Fruit fly (Drosophila melanogaster) whole organism, embryonic: ENCODE measurements around the gene Vps39.

Experiments
- Asciz ChIP-seq: fragments of 200-800 bp; sonication (Bioruptor generic); optimal IDR thresholded peaks from 2 replicates; lab custom pipeline; 2017; ENCODE audit warnings: missing biosample characterization, mild to moderate bottlenecking, missing genetic modification characterization, missing genetic modification reagents
- Blimp-1 ChIP-seq: fragments of 200-800 bp; sonication (Bioruptor generic); optimal IDR thresholded peaks from 3 replicates; lab custom pipeline; 2018; ENCODE audit warnings: missing biosample characterization, missing genetic modification characterization, mild to moderate bottlenecking, moderate library complexity, missing genetic modification reagents
- CG10267 ChIP-seq: fragments of 200-800 bp; sonication (Bioruptor generic); optimal IDR thresholded peaks from 2 replicates; lab custom pipeline; 2018; ENCODE audit warnings: missing biosample characterization, mild to moderate bottlenecking, missing genetic modification characterization, moderate library complexity
- CG16813 ChIP-seq: fragments of 200-800 bp; sonication (Bioruptor generic); IDR thresholded peaks from 3 replicates; pipeline ENCODE4 v1.3.6; 2022; ENCODE audit warnings: missing biosample characterization, missing genetic modification characterization; ENCODE audit not compliant: partially characterized antibody
- CG17328 ChIP-seq: fragments of 200-800 bp; sonication (Bioruptor generic); IDR thresholded peaks from 2 replicates; pipeline ENCODE4 v1.3.6; 2022; ENCODE audit warnings: missing biosample characterization, missing genetic modification characterization
- CG2120 ChIP-seq: fragments of 200-800 bp; sonication (Bioruptor generic); optimal IDR thresholded peaks from 3 replicates; lab custom pipeline; 2016; ENCODE audit warnings: missing biosample characterization, missing genetic modification characterization
- CG2199 ChIP-seq: fragments of 200-800 bp; sonication (Bioruptor generic); IDR thresholded peaks from 3 replicates; pipeline ENCODE4 v1.3.6; 2022; ENCODE audit warnings: missing biosample characterization, missing genetic modification characterization
- CG31365 ChIP-seq: fragments of 200-800 bp; sonication (Bioruptor generic); optimal IDR thresholded peaks from 2 replicates; lab custom pipeline; 2018; ENCODE audit warnings: missing biosample characterization, mild to moderate bottlenecking, missing genetic modification characterization
- CG34376 ChIP-seq: fragments of 200-800 bp; sonication (Bioruptor generic); optimal IDR thresholded peaks from 2 replicates; lab custom pipeline; 2018; ENCODE audit warnings: missing biosample characterization, mild to moderate bottlenecking, missing genetic modification characterization
- CG42726 ChIP-seq: fragments of 200-800 bp; sonication (Bioruptor generic); IDR thresholded peaks from 2 replicates; pipeline ENCODE4 v1.3.6; 2022; ENCODE audit warnings: missing biosample characterization, missing genetic modification characterization; ENCODE audit not compliant: partially characterized antibody
- CG43689 ChIP-seq: fragments of 200-800 bp; sonication (Bioruptor generic); IDR thresholded peaks from 2 replicates; pipeline ENCODE4 v1.3.6; 2022; ENCODE audit warnings: missing biosample characterization, missing genetic modification characterization
- CG4404 ChIP-seq: fragments of 200-800 bp; sonication (Bioruptor generic); IDR thresholded peaks from 2 replicates; pipeline ENCODE4 v1.3.6; 2022; ENCODE audit warnings: missing biosample characterization, missing genetic modification characterization
- CG5180 ChIP-seq: fragments of 200-800 bp; sonication (Bioruptor generic); optimal IDR thresholded peaks from 3 replicates; lab custom pipeline; 2017; ENCODE audit warnings: missing biosample characterization, missing genetic modification characterization, mild to moderate bottlenecking, moderate library complexity, missing genetic modification reagents
- CG8359 ChIP-seq: fragments of 200-800 bp; sonication (Bioruptor generic); optimal IDR thresholded peaks from 2 replicates; lab custom pipeline; 2017; ENCODE audit warnings: missing biosample characterization, mild to moderate bottlenecking, missing genetic modification characterization, borderline replicate concordance
- CG8478 ChIP-seq: fragments of >200 bp; optimal IDR thresholded peaks from 2 replicates; lab custom pipeline; 2018
- D19B ChIP-seq: fragments of 200-800 bp; sonication (Bioruptor generic); optimal IDR thresholded peaks from 2 replicates; lab custom pipeline; 2017; ENCODE audit warnings: missing biosample characterization, mild to moderate bottlenecking, missing genetic modification characterization
- Dip3 ChIP-seq: fragments of 200-800 bp; sonication (Bioruptor generic); optimal IDR thresholded peaks from 3 replicates; lab custom pipeline; 2016; ENCODE audit warnings: missing biosample characterization, missing genetic modification characterization
- Drgx ChIP-seq: fragments of 200-800 bp; sonication (Bioruptor generic); IDR thresholded peaks from 2 replicates; pipeline ENCODE4 v1.3.6; 2022; ENCODE audit warnings: missing biosample characterization, missing genetic modification characterization
- Ets65A ChIP-seq: fragments of 200-800 bp; sonication (Bioruptor generic); peaks from one replicate; lab custom pipeline; 2016; ENCODE audit warnings: missing biosample characterization, missing genetic modification characterization
- Hr51 ChIP-seq, 2 experiments: fragments of 200-800 bp; sonication (Bioruptor generic); optimal IDR thresholded peaks; 2 replicates in 1 of 2; 3 replicates in 1 of 2; lab custom pipeline; 2016 to 2018; ENCODE audit warnings: missing biosample characterization in 2 of 2, missing genetic modification characterization in 2 of 2, mild to moderate bottlenecking in 1 of 2, moderate library complexity in 1 of 2
- Med ChIP-seq: fragments of 200-800 bp; sonication (Bioruptor generic); peaks from one replicate; lab custom pipeline; 2016; ENCODE audit warnings: missing biosample characterization, missing genetic modification characterization, mild to moderate bottlenecking, inconsistent platforms, moderate library complexity
- Tbp ChIP-seq: fragments of >200 bp; optimal IDR thresholded peaks from 2 replicates; lab custom pipeline; 2018; ENCODE audit warnings: missing biosample characterization, missing genetic modification characterization
- exex ChIP-seq: fragments of 200-800 bp; sonication (Bioruptor generic); optimal IDR thresholded peaks from 4 replicates; lab custom pipeline; 2018; ENCODE audit warnings: missing biosample characterization, mild to moderate bottlenecking, missing genetic modification characterization, moderate library complexity
- grn ChIP-seq: fragments of 200-800 bp; sonication (Bioruptor generic); optimal IDR thresholded peaks from 3 replicates; lab custom pipeline; 2017; ENCODE audit warnings: missing biosample characterization, missing genetic modification characterization
- inv ChIP-seq: fragments of 200-800 bp; sonication (Bioruptor generic); IDR thresholded peaks from 2 replicates; pipeline ENCODE4 v1.3.6; 2022; ENCODE audit warnings: missing biosample characterization, missing genetic modification characterization; ENCODE audit not compliant: partially characterized antibody
- nerfin-2 ChIP-seq: fragments of 200-800 bp; sonication (Bioruptor generic); IDR thresholded peaks from 2 replicates; pipeline ENCODE4 v1.3.6; 2022; ENCODE audit warnings: missing biosample characterization, missing genetic modification characterization; ENCODE audit not compliant: partially characterized antibody
- nom ChIP-seq: fragments of 200-800 bp; sonication (Bioruptor generic); optimal IDR thresholded peaks from 2 replicates; lab custom pipeline; 2017; ENCODE audit warnings: missing biosample characterization, missing genetic modification characterization, mild to moderate bottlenecking, moderate library complexity, missing genetic modification reagents
- pho ChIP-seq: fragments of 200-800 bp; sonication (Bioruptor generic); optimal IDR thresholded peaks from 2 replicates; lab custom pipeline; 2016; ENCODE audit warnings: missing biosample characterization, missing genetic modification characterization
- pros ChIP-seq: fragments of 200-800 bp; sonication (Bioruptor generic); optimal IDR thresholded peaks from 3 replicates; lab custom pipeline; 2019; ENCODE audit warnings: missing biosample characterization, mild to moderate bottlenecking, missing genetic modification characterization, moderate library complexity
- sd ChIP-seq: fragments of 200-800 bp; sonication (Bioruptor generic); optimal IDR thresholded peaks from 3 replicates; lab custom pipeline; 2018; ENCODE audit warnings: missing biosample characterization, mild to moderate bottlenecking, missing genetic modification characterization, moderate library complexity
- sqz ChIP-seq: fragments of 200-800 bp; sonication (Bioruptor generic); optimal IDR thresholded peaks from 3 replicates; lab custom pipeline; 2018; ENCODE audit warnings: missing biosample characterization, mild to moderate bottlenecking, missing genetic modification characterization
- sug ChIP-seq: fragments of 200-800 bp; optimal IDR thresholded peaks from 2 replicates; lab custom pipeline; 2019; ENCODE audit warnings: missing biosample characterization, mild to moderate bottlenecking, missing genetic modification characterization, moderate library complexity
- trh ChIP-seq: fragments of 200-800 bp; sonication (Bioruptor generic); optimal IDR thresholded peaks from 2 replicates; lab custom pipeline; 2016; ENCODE audit warnings: missing biosample characterization, missing genetic modification characterization
- twi ChIP-seq: fragments of 200-800 bp; optimal IDR thresholded peaks from 2 replicates; lab custom pipeline; 2019; ENCODE audit warnings: missing biosample characterization, mild to moderate bottlenecking, missing genetic modification characterization, moderate library complexity

Gene Vps39

dm6 chr3R:18295262-18295944, 21.2 kb upstream of the Vps39 start (continued):
- no peak for TF ChIP-seq CG8359
- peak; percentile 50; the same call in 2 of the 3 replicates for TF ChIP-seq CG16813
- TF ChIP-seq CG5180 (GFP tag; lab: Kevin White, UChicago): no peak
- TF ChIP-seq inv: peak; percentile 9; the same call in 1 of the 2 replicates
- no peak for TF ChIP-seq CG2120
- TF ChIP-seq Hr51 (GFP tag; optimal IDR thresholded peaks at IDR 0.05; lab: Kevin White, UChicago): peak in 1 of 2 experiments; percentile 63
- no peak for TF ChIP-seq CG17328 (GFP tag; lab: Robert Waterston, UW)
- TF ChIP-seq Dip3 (GFP tag; lab: Kevin White, UChicago): no peak
- no peak for TF ChIP-seq CG4404 (GFP tag; lab: Robert Waterston, UW)

DNA sequence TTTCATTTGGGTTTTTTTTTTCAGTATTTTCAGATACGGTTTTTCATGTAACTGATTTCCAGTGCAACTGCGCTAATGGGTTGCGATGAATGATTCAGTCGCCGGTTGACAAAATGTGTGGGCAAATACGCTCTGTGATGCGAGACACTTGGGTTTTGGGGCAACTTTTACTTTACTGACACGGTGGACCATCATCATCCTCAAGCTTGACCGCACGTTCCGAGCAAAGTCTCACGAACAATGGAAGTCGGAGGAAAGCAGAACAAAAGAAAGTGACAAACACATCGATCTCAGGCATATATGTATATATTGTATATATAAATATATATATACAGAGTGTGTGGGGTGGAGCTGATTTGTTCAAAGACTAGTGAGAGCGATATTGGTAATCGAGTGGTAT, 20.2 kb upstream of the Vps39 start:
- no peak for TF ChIP-seq D19B (GFP tag; lab: Kevin White, UChicago)
- TF ChIP-seq CG31365: no peak
- TF ChIP-seq sqz: peak; percentile 12
- no peak for TF ChIP-seq trh
- TF ChIP-seq CG2199 (GFP tag; lab: Robert Waterston, UW): peak; percentile 4; the same call in 1 of the 3 replicates
- TF ChIP-seq Blimp-1 (GFP tag; lab: Kevin White, UChicago): peak; percentile 53
- no peak for TF ChIP-seq nerfin-2
- no peak for TF ChIP-seq Tbp (GFP tag; lab: Kevin White, UChicago)
- no peak for TF ChIP-seq CG10267 (tag; lab: Kevin White, UChicago)
- TF ChIP-seq Med (GFP tag; lab: Kevin White, UChicago): peak; percentile 4
- peak; percentile 64 for TF ChIP-seq nom (GFP tag; lab: Kevin White, UChicago)

DNA sequence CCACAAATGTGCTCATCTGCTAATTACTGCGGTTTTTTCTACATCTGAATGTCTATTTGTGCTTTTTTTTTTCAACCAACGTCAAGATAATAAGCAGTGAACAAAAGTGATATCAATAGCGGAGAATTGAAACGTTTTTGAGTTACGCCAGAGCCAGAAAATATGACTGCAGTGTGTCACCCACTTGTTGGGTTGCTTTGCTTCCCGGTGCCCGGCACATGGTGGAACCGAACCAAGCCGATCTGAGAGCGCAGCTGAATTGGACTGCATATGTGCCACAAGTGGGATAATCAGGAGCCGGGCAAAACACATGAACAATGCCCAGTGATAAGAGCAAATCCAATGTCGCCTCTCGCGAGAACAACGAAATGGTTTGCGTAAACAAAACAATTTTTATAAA, 18.1 kb upstream of the Vps39 start:
- TF ChIP-seq pros (GFP tag; lab: Kevin White, UChicago): no peak
- no peak for TF ChIP-seq CG42726 (GFP tag; lab: Robert Waterston, UW)
- no peak for TF ChIP-seq CG43689 (GFP tag; lab: Robert Waterston, UW)
- peak; percentile 80 for TF ChIP-seq twi
- no peak for TF ChIP-seq CG8478 (lab: Kevin White, UChicago)
- no peak for TF ChIP-seq Ets65A (GFP tag; lab: Kevin White, UChicago)
- no peak for TF ChIP-seq Drgx (GFP tag; lab: Robert Waterston, UW)

dm6 chr3R:18291831-18292230, 17.6 kb upstream of the Vps39 start:
- peak; percentile 28 for TF ChIP-seq sug (tag; lab: Kevin White, UChicago)
- TF ChIP-seq pho (GFP tag; lab: Kevin White, UChicago): no peak
- peak; percentile 69 for TF ChIP-seq CG34376 (GFP tag; lab: Kevin White, UChicago)
- TF ChIP-seq grn (GFP tag; lab: Kevin White, UChicago): peak; percentile 43
- peak; percentile 45 for TF ChIP-seq sd (tag; lab: Kevin White, UChicago)
- peak; percentile 79 for TF ChIP-seq exex (tag; lab: Kevin White, UChicago)
- no peak for TF ChIP-seq Asciz (GFP tag; lab: Kevin White, UChicago)
